Fruit fly (Drosophila melanogaster) whole organism, embryonic: ENCODE data around the gene CG5861.

Experiments
- Adf1 ChIP-seq: fragments of 200-800 bp; sonication (Bioruptor generic); IDR thresholded peaks from 2 replicates; pipeline ENCODE4 v1.3.6; 2022; ENCODE audit warnings: missing biosample characterization, missing genetic modification characterization
- Aef1 ChIP-seq: fragments of 200-800 bp; sonication (Bioruptor generic); IDR thresholded peaks from 3 replicates; pipeline ENCODE4 v1.3.6; 2022; ENCODE audit warnings: missing biosample characterization, missing genetic modification characterization
- Atf3 ChIP-seq: fragments of 200-800 bp; sonication (Bioruptor generic); optimal IDR thresholded peaks from 3 replicates; lab custom pipeline; 2016; ENCODE audit warnings: missing biosample characterization, missing genetic modification characterization
- Bgb ChIP-seq: fragments of 200-800 bp; sonication (Bioruptor generic); IDR thresholded peaks from 2 replicates; pipeline ENCODE4 v1.3.6; 2022; ENCODE audit warnings: missing biosample characterization, missing genetic modification characterization; ENCODE audit not compliant: partially characterized antibody
- CG1024 ChIP-seq: fragments of 200-800 bp; sonication (Bioruptor generic); IDR thresholded peaks from 2 replicates; pipeline ENCODE4 v1.3.6; 2022; ENCODE audit warnings: missing biosample characterization, missing genetic modification characterization
- CG10565 ChIP-seq: fragments of 200-800 bp; sonication (Bioruptor generic); optimal IDR thresholded peaks from 3 replicates; lab custom pipeline; 2016; ENCODE audit warnings: missing biosample characterization, mild to moderate bottlenecking, missing genetic modification characterization
- CG10979 ChIP-seq: fragments of 200-800 bp; sonication (Bioruptor generic); optimal IDR thresholded peaks from 2 replicates; lab custom pipeline; 2018; ENCODE audit warnings: missing biosample characterization, mild to moderate bottlenecking, missing genetic modification characterization, moderate library complexity
- CG11695 ChIP-seq: fragments of 200-800 bp; sonication (Bioruptor generic); IDR thresholded peaks from 3 replicates; pipeline ENCODE4 v1.3.6; 2022; ENCODE audit warnings: missing biosample characterization, missing genetic modification characterization
- CG11723 ChIP-seq: fragments of 200-800 bp; sonication (Bioruptor generic); optimal IDR thresholded peaks from 2 replicates; lab custom pipeline; 2017; ENCODE audit warnings: missing biosample characterization, mild to moderate bottlenecking, missing genetic modification characterization
- CG12299 ChIP-seq: fragments of 200-800 bp; sonication (Bioruptor generic); optimal IDR thresholded peaks from 2 replicates; lab custom pipeline; 2018; ENCODE audit warnings: missing biosample characterization, mild to moderate bottlenecking, missing genetic modification characterization
- CG1233 ChIP-seq: fragments of 200-800 bp; sonication (Bioruptor generic); optimal IDR thresholded peaks from 4 replicates; lab custom pipeline; 2018; ENCODE audit warnings: missing biosample characterization, mild to moderate bottlenecking, missing genetic modification characterization
- CG1529 ChIP-seq: fragments of 200-800 bp; sonication (Bioruptor generic); optimal IDR thresholded peaks from 3 replicates; lab custom pipeline; 2018; ENCODE audit warnings: missing biosample characterization, missing genetic modification characterization
- CG15601 ChIP-seq: fragments of 200-800 bp; sonication (Bioruptor generic); optimal IDR thresholded peaks from 3 replicates; lab custom pipeline; 2019; ENCODE audit warnings: missing biosample characterization, mild to moderate bottlenecking, missing genetic modification characterization, moderate library complexity
- CG1792 ChIP-seq: fragments of 200-800 bp; sonication (Bioruptor generic); optimal IDR thresholded peaks from 2 replicates; lab custom pipeline; 2016; ENCODE audit warnings: missing biosample characterization, missing genetic modification characterization
- CG2129 ChIP-seq: fragments of 200-800 bp; sonication (Bioruptor generic); IDR thresholded peaks from 2 replicates; pipeline ENCODE4 v1.3.6; 2022; ENCODE audit warnings: missing biosample characterization, missing genetic modification characterization; ENCODE audit not compliant: partially characterized antibody
- CG2712 ChIP-seq: fragments of 200-800 bp; optimal IDR thresholded peaks from 3 replicates; lab custom pipeline; 2019; ENCODE audit warnings: missing biosample characterization, mild to moderate bottlenecking, missing genetic modification characterization, moderate library complexity
- CG30403 ChIP-seq: fragments of 200-800 bp; sonication (Bioruptor generic); optimal IDR thresholded peaks from 3 replicates; lab custom pipeline; 2016; ENCODE audit warnings: missing biosample characterization, missing genetic modification characterization
- CG3838 ChIP-seq: fragments of 200-800 bp; sonication (Bioruptor generic); optimal IDR thresholded peaks from 3 replicates; lab custom pipeline; 2016; ENCODE audit warnings: missing biosample characterization, missing genetic modification characterization
- CG4360 ChIP-seq: fragments of 200-800 bp; sonication (Bioruptor generic); IDR thresholded peaks from 2 replicates; pipeline ENCODE4 v1.3.6; 2022; ENCODE audit warnings: missing biosample characterization, missing genetic modification characterization
- CG6765 ChIP-seq: fragments of 200-800 bp; sonication (Bioruptor generic); optimal IDR thresholded peaks from 3 replicates; lab custom pipeline; 2017; ENCODE audit warnings: missing biosample characterization, mild to moderate bottlenecking, missing genetic modification characterization
- CG7271 ChIP-seq: fragments of 200-800 bp; sonication (Bioruptor generic); optimal IDR thresholded peaks from 2 replicates; lab custom pipeline; 2018; ENCODE audit warnings: missing biosample characterization, mild to moderate bottlenecking, missing genetic modification characterization, moderate library complexity
- CG8924 ChIP-seq: fragments of 200-800 bp; optimal IDR thresholded peaks from 3 replicates; lab custom pipeline; 2019; ENCODE audit warnings: missing biosample characterization, mild to moderate bottlenecking, missing genetic modification characterization, moderate library complexity
- CG9876 ChIP-seq: fragments of 200-800 bp; sonication (Bioruptor generic); optimal IDR thresholded peaks from 2 replicates; lab custom pipeline; 2016; ENCODE audit warnings: missing biosample characterization, missing genetic modification characterization
- Chrac-16 ChIP-seq: fragments of 200-800 bp; sonication (Bioruptor generic); optimal IDR thresholded peaks from 3 replicates; lab custom pipeline; 2016; ENCODE audit warnings: missing biosample characterization, missing genetic modification characterization
- ERR ChIP-seq: fragments of 200-800 bp; sonication (Bioruptor generic); optimal IDR thresholded peaks from 2 replicates; lab custom pipeline; 2016; ENCODE audit warnings: missing biosample characterization, missing genetic modification characterization
- HLH3B ChIP-seq: fragments of 200-800 bp; sonication (Bioruptor generic); IDR thresholded peaks from 2 replicates; pipeline ENCODE4 v1.3.6; 2022; ENCODE audit warnings: missing biosample characterization, missing genetic modification characterization
- MESR4 ChIP-seq: fragments of 200-800 bp; sonication (Bioruptor generic); optimal IDR thresholded peaks from 2 replicates; lab custom pipeline; 2018; ENCODE audit warnings: missing biosample characterization, mild to moderate bottlenecking, missing genetic modification characterization, moderate library complexity
- Myb ChIP-seq: fragments of 200-800 bp; sonication (Bioruptor generic); optimal IDR thresholded peaks from 2 replicates; lab custom pipeline; 2016; ENCODE audit warnings: missing biosample characterization, missing genetic modification characterization
- Optix ChIP-seq: fragments of 200-800 bp; sonication (Bioruptor generic); IDR thresholded peaks from 3 replicates; pipeline ENCODE4 v1.3.6; 2022; ENCODE audit warnings: missing biosample characterization, missing genetic modification characterization
- Pdp1 ChIP-seq, 2 experiments: fragments of 200-800 bp; sonication (Bioruptor generic); optimal IDR thresholded peaks; 3 replicates each; lab custom pipeline; 2016; ENCODE audit warnings: missing biosample characterization in 2 of 2, missing genetic modification characterization in 2 of 2, mild to moderate bottlenecking in 1 of 2, moderate library complexity in 1 of 2
- Ravus ChIP-seq: fragments of 200-800 bp; sonication (Bioruptor generic); IDR thresholded peaks from 2 replicates; pipeline ENCODE4 v1.3.6; 2022; ENCODE audit warnings: missing biosample characterization, missing genetic modification characterization
- ab ChIP-seq: fragments of 200-800 bp; sonication (Bioruptor generic); optimal IDR thresholded peaks from 2 replicates; lab custom pipeline; 2016; ENCODE audit warnings: missing biosample characterization, missing genetic modification characterization
- ap ChIP-seq: fragments of 200-800 bp; sonication (Bioruptor generic); IDR thresholded peaks from 2 replicates; pipeline ENCODE4 v1.3.6; 2022; ENCODE audit warnings: missing biosample characterization, missing genetic modification characterization
- bsh ChIP-seq, 2 experiments: fragments of 200-800 bp; sonication (Bioruptor generic); optimal IDR thresholded peaks; 2 replicates each; lab custom pipeline; 2017 to 2018; ENCODE audit warnings: mild to moderate bottlenecking in 2 of 2, missing biosample characterization in 2 of 2, missing genetic modification characterization in 2 of 2, moderate library complexity in 1 of 2
- chn ChIP-seq: fragments of 200-800 bp; sonication (Bioruptor generic); optimal IDR thresholded peaks from 2 replicates; lab custom pipeline; 2016; ENCODE audit warnings: missing biosample characterization, missing genetic modification characterization
- en ChIP-seq: fragments of 200-800 bp; sonication (Bioruptor generic); optimal IDR thresholded peaks from 2 replicates; lab custom pipeline; 2016; ENCODE audit warnings: missing biosample characterization, missing genetic modification characterization
- eve ChIP-seq, 2 experiments: fragments of >200 bp; optimal IDR thresholded peaks; 2 replicates each; lab custom pipeline; 2017; ENCODE audit warnings: missing biosample characterization in 2 of 2, missing genetic modification characterization in 2 of 2
- exex ChIP-seq: fragments of 200-800 bp; sonication (Bioruptor generic); optimal IDR thresholded peaks from 4 replicates; lab custom pipeline; 2018; ENCODE audit warnings: missing biosample characterization, mild to moderate bottlenecking, missing genetic modification characterization, moderate library complexity
- h ChIP-seq: fragments of >200 bp; optimal IDR thresholded peaks from 2 replicates; lab custom pipeline; 2017
- ken ChIP-seq: fragments of 200-800 bp; sonication (Bioruptor generic); IDR thresholded peaks from 3 replicates; pipeline ENCODE4 v1.3.6; 2022; ENCODE audit warnings: missing biosample characterization, missing genetic modification characterization
- odd ChIP-seq: fragments of 200-800 bp; sonication (Bioruptor generic); optimal IDR thresholded peaks from 2 replicates; lab custom pipeline; 2017; ENCODE audit warnings: missing biosample characterization, mild to moderate bottlenecking, missing genetic modification characterization
- org-1 ChIP-seq: fragments of 200-800 bp; sonication (Bioruptor generic); optimal IDR thresholded peaks from 2 replicates; lab custom pipeline; 2017; ENCODE audit warnings: missing biosample characterization, missing genetic modification characterization
- pb ChIP-seq: fragments of 200-800 bp; sonication (Bioruptor generic); optimal IDR thresholded peaks from 3 replicates; lab custom pipeline; 2016; ENCODE audit warnings: missing biosample characterization, missing genetic modification characterization
- pho ChIP-seq: fragments of 200-800 bp; sonication (Bioruptor generic); optimal IDR thresholded peaks from 2 replicates; lab custom pipeline; 2016; ENCODE audit warnings: missing biosample characterization, missing genetic modification characterization
- salm ChIP-seq: fragments of 200-800 bp; sonication (Bioruptor generic); optimal IDR thresholded peaks from 2 replicates; lab custom pipeline; 2018; ENCODE audit warnings: missing biosample characterization, mild to moderate bottlenecking, missing genetic modification characterization
- slp2 ChIP-seq: fragments of 200-800 bp; sonication (Bioruptor generic); optimal IDR thresholded peaks from 2 replicates; lab custom pipeline; 2016; ENCODE audit warnings: missing biosample characterization, missing genetic modification characterization
- ssp ChIP-seq: fragments of 200-800 bp; sonication (Bioruptor generic); IDR thresholded peaks from 2 replicates; pipeline ENCODE4 v1.3.6; 2022; ENCODE audit warnings: missing biosample characterization, missing genetic modification characterization
- tap ChIP-seq: fragments of 200-800 bp; optimal IDR thresholded peaks from 3 replicates; lab custom pipeline; 2019; ENCODE audit warnings: missing biosample characterization, mild to moderate bottlenecking, missing genetic modification characterization, moderate library complexity
- unpg ChIP-seq: fragments of 200-800 bp; sonication (Bioruptor generic); optimal IDR thresholded peaks from 3 replicates; lab custom pipeline; 2018; ENCODE audit warnings: missing biosample characterization, mild to moderate bottlenecking, missing genetic modification characterization, moderate library complexity
- wor ChIP-seq: fragments of 200-800 bp; sonication (Bioruptor generic); IDR thresholded peaks from 2 replicates; pipeline ENCODE4 v1.3.6; 2022; ENCODE audit warnings: missing biosample characterization, missing genetic modification characterization
- zf30C ChIP-seq: fragments of 200-800 bp; sonication (Bioruptor generic); optimal IDR thresholded peaks from 3 replicates; lab custom pipeline; 2018; ENCODE audit warnings: missing biosample characterization, mild to moderate bottlenecking, missing genetic modification characterization
- zfh2 ChIP-seq: fragments of 200-800 bp; sonication (Bioruptor generic); optimal IDR thresholded peaks from 2 replicates; lab custom pipeline; 2016; ENCODE audit warnings: missing biosample characterization, missing genetic modification characterization

Gene CG5861

DNA sequence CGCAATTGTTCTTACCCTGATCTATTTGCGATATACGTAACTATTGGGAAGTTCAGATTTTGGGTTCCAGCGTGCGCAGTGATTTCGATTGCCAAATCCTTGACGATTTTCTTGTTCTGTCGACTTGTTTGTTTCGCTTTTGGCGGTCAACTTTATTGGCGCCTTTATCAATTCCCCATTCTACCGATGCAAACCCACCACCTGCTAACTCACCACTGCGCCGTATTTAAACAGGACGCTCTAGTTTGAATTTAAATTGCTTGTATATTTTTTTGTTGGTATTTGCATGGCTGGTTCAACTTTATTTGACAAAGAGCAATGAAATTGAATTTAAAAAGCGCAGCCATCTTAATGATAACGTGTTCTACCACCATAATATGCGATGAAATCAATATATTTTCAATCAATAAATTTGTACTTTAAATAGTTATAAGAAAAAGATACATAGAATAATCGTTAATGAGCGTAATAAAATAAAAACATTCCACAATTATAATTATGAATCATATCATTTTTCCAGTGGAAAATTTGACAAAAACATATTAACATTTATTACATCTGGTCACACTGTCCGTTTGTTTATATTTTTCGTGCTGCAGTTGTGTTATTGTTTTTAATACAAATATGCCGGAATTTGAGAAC lies 45.4 kb downstream of the CG5861 start, which contains the start of the genes twe and CG4935 (continued):
- no peak for TF ChIP-seq en (GFP tag; lab: Kevin White, UChicago)
- no peak for TF ChIP-seq unpg (GFP tag; lab: Kevin White, UChicago)
- no peak for TF ChIP-seq CG2129 (GFP tag; lab: Robert Waterston, UW)
- TF ChIP-seq CG9876 (GFP tag; lab: Kevin White, UChicago) = no peak
- peak; percentile 20 for TF ChIP-seq zf30C (GFP tag; lab: Kevin White, UChicago)
- no peak for TF ChIP-seq CG1529 (GFP tag; lab: Kevin White, UChicago)
- TF ChIP-seq Adf1 = no peak
- TF ChIP-seq Bgb (GFP tag; lab: Robert Waterston, UW) = no peak
- TF ChIP-seq CG2712 (tag; lab: Kevin White, UChicago) = peak; percentile 1
- TF ChIP-seq Pdp1 (GFP tag; optimal IDR thresholded peaks at IDR 0.05; lab: Kevin White, UChicago) = no peak
- TF ChIP-seq CG1792 = no peak
- TF ChIP-seq Chrac-16 (GFP tag; lab: Kevin White, UChicago) = no peak
- TF ChIP-seq Atf3 (GFP tag; lab: Kevin White, UChicago) = no peak
- no peak for TF ChIP-seq ap (GFP tag; lab: Robert Waterston, UW)
- TF ChIP-seq eve (GFP tag; optimal IDR thresholded peaks at IDR 0.05; lab: Kevin White, UChicago) = no peak
- no peak for TF ChIP-seq wor (GFP tag; lab: Robert Waterston, UW)
- no peak for TF ChIP-seq CG10979
- no peak for TF ChIP-seq CG15601 (tag; lab: Kevin White, UChicago)
- no peak for TF ChIP-seq CG11723
- peak; percentile 17 for TF ChIP-seq pho (GFP tag; lab: Kevin White, UChicago)
- TF ChIP-seq CG6765 (GFP tag; lab: Kevin White, UChicago) = no peak
- TF ChIP-seq tap (tag; lab: Kevin White, UChicago) = no peak
- TF ChIP-seq org-1 (GFP tag; lab: Kevin White, UChicago) = no peak
- TF ChIP-seq chn (GFP tag; lab: Kevin White, UChicago) = no peak
- TF ChIP-seq salm = no peak
- TF ChIP-seq pb (GFP tag; lab: Kevin White, UChicago) = no peak
- TF ChIP-seq ab = no peak
- TF ChIP-seq Aef1 (GFP tag; lab: Robert Waterston, UW) = no peak
- TF ChIP-seq zfh2 = no peak
- TF ChIP-seq bsh (GFP tag; optimal IDR thresholded peaks at IDR 0.05; lab: Kevin White, UChicago) = no peak
- peak; percentile 16 for TF ChIP-seq CG30403 (GFP tag; lab: Kevin White, UChicago)
- TF ChIP-seq odd = no peak
- no peak for TF ChIP-seq ken (GFP tag; lab: Robert Waterston, UW)
- TF ChIP-seq slp2 (GFP tag; lab: Kevin White, UChicago) = no peak
- no peak for TF ChIP-seq exex (tag; lab: Kevin White, UChicago)
- TF ChIP-seq h (lab: Kevin White, UChicago) = no peak
- TF ChIP-seq CG12299 (tag; lab: Kevin White, UChicago) = peak; percentile 3
- TF ChIP-seq MESR4 = no peak
- no peak for TF ChIP-seq HLH3B
- no peak for TF ChIP-seq Optix (GFP tag; lab: Robert Waterston, UW)
- no peak for TF ChIP-seq CG11695 (GFP tag; lab: Robert Waterston, UW)
- no peak for TF ChIP-seq ssp (GFP tag; lab: Robert Waterston, UW)
- no peak for TF ChIP-seq CG3838 (GFP tag; lab: Kevin White, UChicago)
- TF ChIP-seq CG10565 = no peak
- TF ChIP-seq ERR (GFP tag; lab: Kevin White, UChicago) = no peak
- no peak for TF ChIP-seq CG1024 (GFP tag; lab: Robert Waterston, UW)
- no peak for TF ChIP-seq Myb (GFP tag; lab: Kevin White, UChicago)
- TF ChIP-seq Ravus = no peak
- TF ChIP-seq CG4360 (GFP tag; lab: Robert Waterston, UW) = no peak
- TF ChIP-seq CG7271 (tag; lab: Kevin White, UChicago) = no peak
- TF ChIP-seq CG1233 (GFP tag; lab: Kevin White, UChicago) = no peak
- TF ChIP-seq CG8924 (tag; lab: Kevin White, UChicago) = peak; percentile 27
